Worm (Caenorhabditis elegans) whole organism, L4 larva: ENCODE data around the gene Y39B6A.69.

Experiments used
- daf-12 ChIP-seq: fragments of 150-350 bp; optimal IDR thresholded peaks from 2 replicates; lab custom pipeline; 2014; ENCODE audit warnings: missing biosample characterization, missing genetic modification reagents, missing genetic modification characterization
- fkh-10 ChIP-seq: fragments of 150-350 bp; optimal IDR thresholded peaks from 2 replicates; lab custom pipeline; 2014; ENCODE audit warnings: missing biosample characterization, missing genetic modification reagents, missing genetic modification characterization
- lin-39 ChIP-seq: fragments of 150-350 bp; optimal IDR thresholded peaks from 2 replicates; lab custom pipeline; 2014; ENCODE audit warnings: missing biosample characterization, missing genetic modification reagents, missing genetic modification characterization
- lsy-2 ChIP-seq, 2 experiments: fragments of 150-350 bp in 1 of 2; sonication (generic microtip) in 1 of 2; optimal IDR thresholded peaks; 2 replicates each; lab custom pipeline; 2014 to 2017; ENCODE audit warnings: missing biosample characterization in 2 of 2, missing genetic modification characterization in 2 of 2
- nhr-11 ChIP-seq: fragments of 150-350 bp; optimal IDR thresholded peaks from 2 replicates; lab custom pipeline; 2014; ENCODE audit warnings: missing biosample characterization, missing genetic modification characterization
- nhr-237 ChIP-seq: sonication (generic microtip); optimal IDR thresholded peaks from 2 replicates; lab custom pipeline; 2017; ENCODE audit warnings: missing biosample characterization, missing genetic modification characterization
- pha-4 ChIP-seq, 2 experiments: fragments of 150-350 bp in 1 of 2; fragments of 200-800 bp in 1 of 2; sonication (Bioruptor generic) in 1 of 2; IDR thresholded peaks in 1 of 2; optimal IDR thresholded peaks in 1 of 2; 2 replicates each; pipeline versions ENCODE4 v1.3.6 to Lab custom; 2014 to 2022; ENCODE audit warnings: missing genetic modification characterization in 2 of 2, missing genetic modification reagents in 2 of 2, missing biosample characterization in 1 of 2, missing compliant biosample characterization in 1 of 2
- unc-62 ChIP-seq, 3 experiments: fragments of 150-350 bp in 1 of 3; sonication (generic microtip); optimal IDR thresholded peaks in 2 of 3; peaks in 1 of 3; 1 replicate in 1 of 3; 2 replicates in 2 of 3; lab custom pipeline; 2014 to 2017; ENCODE audit warnings: missing biosample characterization in 3 of 3, missing genetic modification characterization in 3 of 3, missing genetic modification reagents in 3 of 3, missing genotype in 1 of 3
- zag-1 ChIP-seq: fragments of 150-350 bp; optimal IDR thresholded peaks from 2 replicates; lab custom pipeline; 2014; ENCODE audit warnings: missing biosample characterization, missing genetic modification characterization

DNA sequence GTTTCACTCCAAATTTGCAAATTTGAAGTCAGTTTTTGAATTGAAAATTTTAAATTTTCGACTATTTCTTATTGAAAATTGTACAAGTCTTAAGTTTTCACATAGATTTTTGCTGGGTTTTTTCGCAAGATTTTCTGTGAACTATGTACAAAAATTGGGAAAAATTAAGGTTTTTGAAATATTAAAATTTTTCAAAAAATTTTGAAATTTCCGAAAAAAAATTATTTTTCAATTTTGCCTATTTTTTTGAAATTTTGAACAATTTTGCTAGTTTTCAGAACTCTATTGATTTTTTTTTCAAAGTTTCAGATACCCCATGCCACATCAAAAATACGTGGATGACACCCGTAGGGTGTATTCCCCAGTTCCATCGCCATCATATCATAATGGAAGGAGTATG is 1.6 kb upstream of the Y39B6A.69 start, which contains the start of gene tsp-13:
- TF ChIP-seq unc-62 (GFP tag; optimal IDR thresholded peaks at IDR 0.05 in 1 of 2; lab: Kevin White, UChicago) = no peak
- TF ChIP-seq unc-62 (tag; optimal IDR thresholded peaks at IDR 0.05; lab: Kevin White, UChicago) = no peak
- TF ChIP-seq nhr-11 = no peak
- no peak for TF ChIP-seq zag-1 (tag; lab: Kevin White, UChicago)
- TF ChIP-seq nhr-237 (tag; lab: Kevin White, UChicago) = no peak
- no peak for TF ChIP-seq pha-4 (GFP tag; IDR thresholded peaks at IDR 0.05; lab: Robert Waterston, UW)
- no peak for TF ChIP-seq pha-4 (tag; optimal IDR thresholded peaks at IDR 0.05; lab: Kevin White, UChicago)
- TF ChIP-seq lsy-2 (tag; optimal IDR thresholded peaks at IDR 0.05; lab: Kevin White, UChicago) = no peak
- no peak for TF ChIP-seq lin-39 (tag; lab: Kevin White, UChicago)
- TF ChIP-seq daf-12 (tag; lab: Kevin White, UChicago) = no peak
- no peak for TF ChIP-seq fkh-10 (GFP tag; lab: Kevin White, UChicago)
